Worm (Caenorhabditis elegans) whole organism, L4/young adult: ENCODE measurements around the gene msp-50.

ENCODE experiments used
- W03F9.2 ChIP-seq: fragments of 150-350 bp; optimal IDR thresholded peaks from 2 replicates; lab custom pipeline; 2014; ENCODE audit warnings: missing biosample characterization, missing genetic modification characterization
- dao-5 ChIP-seq: sonication (generic microtip); optimal IDR thresholded peaks from 2 replicates; lab custom pipeline; 2016; ENCODE audit warnings: missing genotype, missing genetic modification characterization, moderate library complexity, missing compliant biosample characterization
- him-1 ChIP-seq: sonication (generic microtip); optimal IDR thresholded peaks from 2 replicates; lab custom pipeline; 2016; ENCODE audit warnings: missing genotype, missing genetic modification reagents, missing genetic modification characterization, missing compliant biosample characterization

msp-50 gene

ce11 chrII:5234728-5235127, 35.1 kb downstream of the msp-50 start:
- TF ChIP-seq him-1 (tag; lab: Kevin White, UChicago) (no peak), W03F9.2 (tag; lab: Kevin White, UChicago) (no peak), dao-5 (no peak)

ce11 chrII:5235758-5236157, 36.2 kb downstream of the msp-50 start, which contains the start of gene pho-1:
pho-1 (minus strand) TSS chrII:5235846.
- TF ChIP-seq dao-5 (no peak), W03F9.2 (tag; lab: Kevin White, UChicago) (no peak), him-1 (tag; lab: Kevin White, UChicago) (no peak)

ce11 chrII:5237699-5238098, 38.1 kb downstream of the msp-50 start:
- no peak for TF ChIP-seq dao-5
- TF ChIP-seq W03F9.2 (tag; lab: Kevin White, UChicago), result no peak
- TF ChIP-seq him-1 (tag; lab: Kevin White, UChicago), result no peak

- TF ChIP-seq dao-5, result no peak
- no peak for TF ChIP-seq W03F9.2 (tag; lab: Kevin White, UChicago)
- TF ChIP-seq him-1 (tag; lab: Kevin White, UChicago), result no peak
These were observed 38.8 kb downstream of the msp-50 start, which contains the start of gene pho-4 for ce11 chrII:5238366-5238765. pho-4 (minus strand) TSS chrII:5238466.

- TF ChIP-seq him-1 (tag; lab: Kevin White, UChicago) (no peak), dao-5 (no peak), W03F9.2 (tag; lab: Kevin White, UChicago) (no peak)
These were observed 42.0 kb downstream of the msp-50 start, which contains the start of gene T16D1.1 for ce11 chrII:5241560-5241959. T16D1.1 (minus strand) TSS chrII:5241660.

ce11 chrII:5246791-5247361, 47.3 kb downstream of the msp-50 start, which contains the start of gene ptr-6:
ptr-6 (minus strand) TSS chrII:5246837.
- no peak for TF ChIP-seq W03F9.2 (tag; lab: Kevin White, UChicago)
- TF ChIP-seq dao-5, result no peak
- TF ChIP-seq him-1 (tag; lab: Kevin White, UChicago), result no peak
